Fruit fly (Drosophila melanogaster) whole organism, embryonic: ENCODE results near the gene CG5687.
A peak's percentile ranks its signal among the peaks of the same experiment; 100 is the strongest.

Source experiments
- Atf3 ChIP-seq: fragments of 200-800 bp; sonication (Bioruptor generic); optimal IDR thresholded peaks from 3 replicates; lab custom pipeline; 2016; ENCODE audit warnings: missing biosample characterization, missing genetic modification characterization
- B-H2 ChIP-seq: fragments of 200-800 bp; sonication (Bioruptor generic); optimal IDR thresholded peaks from 2 replicates; lab custom pipeline; 2018; ENCODE audit warnings: missing biosample characterization, mild to moderate bottlenecking, missing genetic modification characterization
- CG10366 ChIP-seq: fragments of 200-800 bp; sonication (Bioruptor generic); IDR thresholded peaks from 2 replicates; pipeline ENCODE4 v1.3.6; 2022; ENCODE audit warnings: missing biosample characterization, missing genetic modification characterization
- CG12104 ChIP-seq: fragments of 200-800 bp; sonication (Bioruptor generic); optimal IDR thresholded peaks from 3 replicates; lab custom pipeline; 2016; ENCODE audit warnings: missing biosample characterization, missing genetic modification characterization
- CG12391 ChIP-seq: fragments of 200-800 bp; sonication (Bioruptor generic); optimal IDR thresholded peaks from 3 replicates; lab custom pipeline; 2018; ENCODE audit warnings: missing biosample characterization, mild to moderate bottlenecking, missing genetic modification characterization, moderate library complexity
- CG13894 ChIP-seq: fragments of 200-800 bp; sonication (Bioruptor generic); optimal IDR thresholded peaks from 3 replicates; lab custom pipeline; 2018; ENCODE audit warnings: missing biosample characterization, mild to moderate bottlenecking, missing genetic modification characterization, moderate library complexity
- CG16779 ChIP-seq: fragments of 200-800 bp; sonication (Bioruptor generic); IDR thresholded peaks from 2 replicates; pipeline ENCODE4 v1.3.6; 2022; ENCODE audit warnings: missing biosample characterization, missing genetic modification characterization
- CG16863 ChIP-seq: fragments of 200-800 bp; sonication (Bioruptor generic); optimal IDR thresholded peaks from 3 replicates; lab custom pipeline; 2016; ENCODE audit warnings: missing biosample characterization, missing genetic modification characterization
- CG17802 ChIP-seq: fragments of 200-800 bp; sonication (Bioruptor generic); optimal IDR thresholded peaks from 2 replicates; lab custom pipeline; 2018; ENCODE audit warnings: missing biosample characterization, mild to moderate bottlenecking, missing genetic modification characterization, moderate library complexity
- CG18262 ChIP-seq: fragments of 200-800 bp; optimal IDR thresholded peaks from 3 replicates; lab custom pipeline; 2019; ENCODE audit warnings: missing biosample characterization, mild to moderate bottlenecking, missing genetic modification characterization, moderate library complexity
- CG2120 ChIP-seq: fragments of 200-800 bp; sonication (Bioruptor generic); optimal IDR thresholded peaks from 3 replicates; lab custom pipeline; 2016; ENCODE audit warnings: missing biosample characterization, missing genetic modification characterization
- CG2129 ChIP-seq: fragments of 200-800 bp; sonication (Bioruptor generic); IDR thresholded peaks from 2 replicates; pipeline ENCODE4 v1.3.6; 2022; ENCODE audit warnings: missing biosample characterization, missing genetic modification characterization; ENCODE audit not compliant: partially characterized antibody
- CG2712 ChIP-seq: fragments of 200-800 bp; optimal IDR thresholded peaks from 3 replicates; lab custom pipeline; 2019; ENCODE audit warnings: missing biosample characterization, mild to moderate bottlenecking, missing genetic modification characterization, moderate library complexity
- CG31224 ChIP-seq: fragments of 200-800 bp; sonication (Bioruptor generic); IDR thresholded peaks from 2 replicates; pipeline ENCODE4 v1.3.6; 2022; ENCODE audit warnings: missing biosample characterization, missing genetic modification characterization
- CG33557 ChIP-seq: fragments of 200-800 bp; sonication (Bioruptor generic); optimal IDR thresholded peaks from 2 replicates; lab custom pipeline; 2019; ENCODE audit warnings: missing biosample characterization, mild to moderate bottlenecking, missing genetic modification characterization, moderate library complexity
- CG4617 ChIP-seq: fragments of 200-800 bp; sonication (Bioruptor generic); optimal IDR thresholded peaks from 3 replicates; lab custom pipeline; 2016; ENCODE audit warnings: missing biosample characterization, missing genetic modification characterization, borderline replicate concordance
- CG4820 ChIP-seq: fragments of 200-800 bp; sonication (Bioruptor generic); optimal IDR thresholded peaks from 3 replicates; lab custom pipeline; 2016; ENCODE audit warnings: missing biosample characterization, missing genetic modification characterization
- CG5180 ChIP-seq: fragments of 200-800 bp; sonication (Bioruptor generic); optimal IDR thresholded peaks from 3 replicates; lab custom pipeline; 2017; ENCODE audit warnings: missing biosample characterization, missing genetic modification characterization, mild to moderate bottlenecking, moderate library complexity, missing genetic modification reagents
- CG7786 ChIP-seq: fragments of 200-800 bp; sonication (Bioruptor generic); optimal IDR thresholded peaks from 2 replicates; lab custom pipeline; 2016; ENCODE audit warnings: missing biosample characterization, missing genetic modification characterization
- CG9437 ChIP-seq: fragments of 200-800 bp; sonication (Bioruptor generic); optimal IDR thresholded peaks from 2 replicates; lab custom pipeline; 2018; ENCODE audit warnings: missing biosample characterization, mild to moderate bottlenecking, missing genetic modification characterization
- CoRest ChIP-seq: fragments of 200-800 bp; sonication (Bioruptor generic); optimal IDR thresholded peaks from 3 replicates; lab custom pipeline; 2018; ENCODE audit warnings: missing biosample characterization, mild to moderate bottlenecking, missing genetic modification characterization, moderate library complexity
- Dip2 ChIP-seq: fragments of 200-800 bp; sonication (Bioruptor generic); IDR thresholded peaks from 2 replicates; pipeline ENCODE4 v1.3.6; 2022; ENCODE audit warnings: missing biosample characterization, missing genetic modification characterization
- Fer3 ChIP-seq: fragments of 200-800 bp; sonication (Bioruptor generic); optimal IDR thresholded peaks from 2 replicates; lab custom pipeline; 2018; ENCODE audit warnings: missing biosample characterization, mild to moderate bottlenecking, missing genetic modification characterization, moderate library complexity
- H15 ChIP-seq: fragments of 200-800 bp; sonication (Bioruptor generic); IDR thresholded peaks from 3 replicates; pipeline ENCODE4 v1.3.6; 2022; ENCODE audit warnings: missing biosample characterization, missing genetic modification characterization
- HLHmδ ChIP-seq: fragments of 200-800 bp; sonication (Bioruptor generic); optimal IDR thresholded peaks from 2 replicates; lab custom pipeline; 2018; ENCODE audit warnings: missing biosample characterization, mild to moderate bottlenecking, missing genetic modification characterization, moderate library complexity
- HmgZ ChIP-seq: fragments of 200-800 bp; sonication (Bioruptor generic); optimal IDR thresholded peaks from 2 replicates; lab custom pipeline; 2018; ENCODE audit warnings: missing biosample characterization, mild to moderate bottlenecking, missing genetic modification characterization
- Kr ChIP-seq: fragments of 200-800 bp; sonication (Bioruptor generic); optimal IDR thresholded peaks from 2 replicates; lab custom pipeline; 2017; ENCODE audit warnings: missing biosample characterization, mild to moderate bottlenecking, missing genetic modification characterization
- Lpt ChIP-seq: fragments of >200 bp; optimal IDR thresholded peaks from 2 replicates; lab custom pipeline; 2018; ENCODE audit warnings: missing biosample characterization, missing genetic modification characterization
- ase ChIP-seq: fragments of 200-800 bp; sonication (Bioruptor generic); IDR thresholded peaks from 3 replicates; pipeline ENCODE4 v1.3.6; 2022; ENCODE audit warnings: missing biosample characterization, missing genetic modification characterization
- bcd ChIP-seq: fragments of 200-800 bp; sonication (Bioruptor generic); optimal IDR thresholded peaks from 2 replicates; lab custom pipeline; 2017; ENCODE audit warnings: missing biosample characterization, mild to moderate bottlenecking, missing genetic modification characterization
- bsh ChIP-seq, 2 experiments: fragments of 200-800 bp; sonication (Bioruptor generic); optimal IDR thresholded peaks; 2 replicates each; lab custom pipeline; 2017 to 2018; ENCODE audit warnings: mild to moderate bottlenecking in 2 of 2, missing biosample characterization in 2 of 2, missing genetic modification characterization in 2 of 2, moderate library complexity in 1 of 2
- cad ChIP-seq: fragments of >200 bp; optimal IDR thresholded peaks from 2 replicates; lab custom pipeline; 2017; ENCODE audit warnings: missing biosample characterization, missing genetic modification characterization
- chif ChIP-seq, 2 experiments: fragments of 200-800 bp; sonication (Bioruptor generic); optimal IDR thresholded peaks; 3 replicates each; lab custom pipeline; 2016; ENCODE audit warnings: missing biosample characterization in 2 of 2, missing genetic modification characterization in 2 of 2
- crc ChIP-seq: fragments of 200-800 bp; sonication (Bioruptor generic); optimal IDR thresholded peaks from 2 replicates; lab custom pipeline; 2016; ENCODE audit warnings: missing biosample characterization, missing genetic modification characterization
- da ChIP-seq: fragments of 200-800 bp; sonication (Bioruptor generic); optimal IDR thresholded peaks from 2 replicates; lab custom pipeline; 2016; ENCODE audit warnings: missing biosample characterization, missing genetic modification characterization
- dpn ChIP-seq, 2 experiments: fragments of 200-800 bp; sonication (Bioruptor generic); optimal IDR thresholded peaks; 3 replicates each; lab custom pipeline; 2016; ENCODE audit warnings: missing biosample characterization in 2 of 2, missing genetic modification characterization in 2 of 2
- esg ChIP-seq: fragments of 200-800 bp; sonication (Bioruptor generic); conservative IDR thresholded peaks from 2 replicates; pipeline ENCODE4 v1.3.6; 2022; ENCODE audit warnings: missing biosample characterization, missing genetic modification characterization
- gsb ChIP-seq: fragments of 200-800 bp; sonication (Bioruptor generic); IDR thresholded peaks from 2 replicates; pipeline ENCODE4 v1.3.6; 2022; ENCODE audit warnings: missing biosample characterization, missing genetic modification characterization
- gsb-n ChIP-seq: fragments of 200-800 bp; sonication (Bioruptor generic); optimal IDR thresholded peaks from 3 replicates; lab custom pipeline; 2018; ENCODE audit warnings: missing biosample characterization, mild to moderate bottlenecking, missing genetic modification characterization
- hbn ChIP-seq: fragments of 200-800 bp; sonication (Bioruptor generic); IDR thresholded peaks from 2 replicates; pipeline ENCODE4 v1.3.6; 2022; ENCODE audit warnings: missing biosample characterization, missing genetic modification characterization; ENCODE audit not compliant: partially characterized antibody
- her ChIP-seq: fragments of 200-800 bp; sonication (Bioruptor generic); optimal IDR thresholded peaks from 2 replicates; lab custom pipeline; 2016; ENCODE audit warnings: missing biosample characterization, missing genetic modification characterization
- inv ChIP-seq: fragments of 200-800 bp; sonication (Bioruptor generic); IDR thresholded peaks from 2 replicates; pipeline ENCODE4 v1.3.6; 2022; ENCODE audit warnings: missing biosample characterization, missing genetic modification characterization; ENCODE audit not compliant: partially characterized antibody
- nom ChIP-seq: fragments of 200-800 bp; sonication (Bioruptor generic); optimal IDR thresholded peaks from 2 replicates; lab custom pipeline; 2017; ENCODE audit warnings: missing biosample characterization, missing genetic modification characterization, mild to moderate bottlenecking, moderate library complexity, missing genetic modification reagents
- org-1 ChIP-seq: fragments of 200-800 bp; sonication (Bioruptor generic); optimal IDR thresholded peaks from 2 replicates; lab custom pipeline; 2017; ENCODE audit warnings: missing biosample characterization, missing genetic modification characterization
- p53 ChIP-seq: fragments of 200-800 bp; sonication (Bioruptor generic); optimal IDR thresholded peaks from 2 replicates; lab custom pipeline; 2016; ENCODE audit warnings: missing biosample characterization, missing genetic modification characterization
- pan ChIP-seq, 4 experiments: fragments of >200 bp in 3 of 4; fragments of 200-800 bp in 1 of 4; sonication (Bioruptor generic) in 1 of 4; optimal IDR thresholded peaks in 3 of 4; IDR thresholded peaks in 1 of 4; 2 replicates each; pipeline versions ENCODE4 v1.3.6 to Lab custom; 2017 to 2022; ENCODE audit warnings: missing biosample characterization in 2 of 4, missing genetic modification characterization in 2 of 4, mixed read lengths in 1 of 4
- pfk ChIP-seq: fragments of 200-800 bp; sonication (Bioruptor generic); optimal IDR thresholded peaks from 2 replicates; lab custom pipeline; 2018; ENCODE audit warnings: missing biosample characterization, mild to moderate bottlenecking, missing genetic modification characterization, moderate library complexity
- psq ChIP-seq: fragments of 200-800 bp; sonication (Bioruptor generic); optimal IDR thresholded peaks from 2 replicates; lab custom pipeline; 2017; ENCODE audit warnings: missing biosample characterization, missing genetic modification characterization
- tio ChIP-seq: fragments of 200-800 bp; sonication (Bioruptor generic); optimal IDR thresholded peaks from 2 replicates; lab custom pipeline; 2017; ENCODE audit warnings: missing biosample characterization, missing genetic modification characterization, inconsistent platforms
- unpg ChIP-seq: fragments of 200-800 bp; sonication (Bioruptor generic); optimal IDR thresholded peaks from 3 replicates; lab custom pipeline; 2018; ENCODE audit warnings: missing biosample characterization, mild to moderate bottlenecking, missing genetic modification characterization, moderate library complexity

Gene CG5687

DNA sequence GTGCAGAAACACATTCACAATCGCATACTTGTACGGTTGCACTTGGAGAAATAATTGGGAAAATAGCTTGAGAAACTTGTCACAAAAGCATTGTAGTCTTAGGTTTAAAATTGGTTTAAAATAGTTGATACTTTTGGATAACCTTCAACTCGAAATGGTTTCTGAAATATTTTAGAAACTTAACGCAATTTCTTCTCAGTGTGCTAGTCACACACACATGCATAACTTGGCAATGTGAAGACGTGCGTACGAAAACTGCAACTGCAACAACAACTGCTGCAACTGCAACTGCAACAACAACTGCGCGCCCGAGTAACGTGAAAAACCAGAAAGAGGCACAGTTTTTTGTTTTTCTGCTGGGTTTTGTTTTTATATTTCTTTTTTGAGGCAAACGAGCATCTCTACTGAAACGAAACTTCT lies 52.8 kb downstream of the CG5687 start (continued):
- TF ChIP-seq gsb (0 out of 2 replicates have a peak, but pooled peaks have one; percentile 26), CG12391 (peak; percentile 84), gsb-n (tag; lab: Kevin White, UChicago) (peak; percentile 81), her (GFP tag; lab: Kevin White, UChicago) (peak; percentile 55), psq (GFP tag; lab: Kevin White, UChicago) (peak; percentile 50), Kr (GFP tag; lab: Kevin White, UChicago) (peak; percentile 32), CG7786 (GFP tag; lab: Kevin White, UChicago) (peak; percentile 76), CG2712 (tag; lab: Kevin White, UChicago) (peak; percentile 91), crc (GFP tag; lab: Kevin White, UChicago) (peak; percentile 40), hbn (GFP tag; lab: Robert Waterston, UW) (no peak), pfk (GFP tag; lab: Kevin White, UChicago) (no peak), CG12104 (GFP tag; lab: Kevin White, UChicago) (peak; percentile 55), HLHmδ (GFP tag; lab: Kevin White, UChicago) (no peak), org-1 (GFP tag; lab: Kevin White, UChicago) (peak; percentile 72), p53 (peak; percentile 54), HmgZ (tag; lab: Kevin White, UChicago) (peak; percentile 39), Dip2 (GFP tag; lab: Robert Waterston, UW) (no peak), CG16863 (GFP tag; lab: Kevin White, UChicago) (peak; percentile 89), CoRest (tag; lab: Kevin White, UChicago) (peak; percentile 79), CG4617 (GFP tag; lab: Kevin White, UChicago) (peak; percentile 32), CG9437 (GFP tag; lab: Kevin White, UChicago) (peak; percentile 72), esg (GFP tag; lab: Robert Waterston, UW) (peak; percentile 82), da (peak; percentile 54), pan (optimal IDR thresholded peaks at IDR 0.05; lab: Kevin White, UChicago) (no peak), pan (GFP tag; optimal IDR thresholded peaks at IDR 0.05 in 1 of 2, IDR thresholded peaks at IDR 0.05 in 1 of 2) (peak in 1 of 2 experiments; percentile 82), chif (GFP tag; optimal IDR thresholded peaks at IDR 0.05; lab: Kevin White, UChicago) (peak; percentile 86 to 92), H15 (GFP tag; lab: Robert Waterston, UW) (peak; percentile 80), inv (GFP tag; lab: Robert Waterston, UW) (no peak), CG13894 (tag; lab: Kevin White, UChicago) (no peak), ase (GFP tag; lab: Robert Waterston, UW) (peak; percentile 67; the same call in 2 of the 3 replicates), CG2129 (GFP tag; lab: Robert Waterston, UW) (no peak), CG4820 (peak; percentile 88), Fer3 (tag; lab: Kevin White, UChicago) (peak; percentile 70), CG33557 (peak; percentile 34), CG2120 (GFP tag; lab: Kevin White, UChicago) (no peak), CG18262 (tag; lab: Kevin White, UChicago) (peak; percentile 83), Lpt (GFP tag; lab: Kevin White, UChicago) (no peak), nom (GFP tag; lab: Kevin White, UChicago) (peak; percentile 94), CG31224 (peak; percentile 59), bsh (GFP tag; optimal IDR thresholded peaks at IDR 0.05; lab: Kevin White, UChicago) (peak; percentile 86 to 92), B-H2 (GFP tag; lab: Kevin White, UChicago) (no peak), dpn (GFP tag; optimal IDR thresholded peaks at IDR 0.05; lab: Kevin White, UChicago) (peak; percentile 76 to 84), Atf3 (GFP tag; lab: Kevin White, UChicago) (peak; percentile 82), CG17802 (tag; lab: Kevin White, UChicago) (peak; percentile 62), unpg (GFP tag; lab: Kevin White, UChicago) (peak; percentile 83), CG10366 (GFP tag; lab: Robert Waterston, UW) (peak; percentile 88), bcd (peak; percentile 72), cad (GFP tag; lab: Kevin White, UChicago) (no peak), tio (GFP tag; lab: Kevin White, UChicago) (peak; percentile 77), CG5180 (GFP tag; lab: Kevin White, UChicago) (peak; percentile 75), CG16779 (no peak)
